Worm (Caenorhabditis elegans) whole organism, L2 larva: ENCODE measurements around the gene nlp-76.
A peak's percentile ranks its signal among the peaks of the same experiment; 100 is the strongest.

ENCODE experiments used
- C34F6.9 ChIP-seq: fragments of 150-350 bp; optimal IDR thresholded peaks from 2 replicates; lab custom pipeline; 2014; ENCODE audit warnings: missing biosample characterization, missing genetic modification characterization
- F13H6.1 ChIP-seq: sonication (generic microtip); optimal IDR thresholded peaks from 2 replicates; lab custom pipeline; 2016; ENCODE audit warnings: missing genetic modification characterization, missing compliant biosample characterization
- R02D3.7 ChIP-seq: fragments of 150-350 bp; optimal IDR thresholded peaks from 2 replicates; lab custom pipeline; 2014; ENCODE audit warnings: missing biosample characterization, missing genetic modification characterization
- Y55F3AM.14 ChIP-seq: fragments of 200-800 bp; sonication (Bioruptor generic); optimal IDR thresholded peaks from 2 replicates; lab custom pipeline; 2018; ENCODE audit warnings: mild to moderate bottlenecking, missing genetic modification characterization, missing compliant biosample characterization
- alr-1 ChIP-seq: fragments of 150-350 bp; optimal IDR thresholded peaks from 2 replicates; lab custom pipeline; 2014; ENCODE audit warnings: missing biosample characterization, missing genetic modification characterization
- ama-1 ChIP-seq: fragments of 150-350 bp; optimal IDR thresholded peaks from 2 replicates; lab custom pipeline; 2018; ENCODE audit warnings: inconsistent platforms
- ceh-16 ChIP-seq: fragments of 150-350 bp; optimal IDR thresholded peaks from 2 replicates; lab custom pipeline; 2014; ENCODE audit warnings: missing biosample characterization, missing genetic modification characterization
- crh-2 ChIP-seq: sonication (generic microtip); optimal IDR thresholded peaks from 2 replicates; lab custom pipeline; 2017; ENCODE audit warnings: missing biosample characterization, missing genetic modification characterization
- egl-27 ChIP-seq: sonication (generic microtip); optimal IDR thresholded peaks from 3 replicates; lab custom pipeline; 2017; ENCODE audit warnings: missing biosample characterization, missing genetic modification reagents, missing genetic modification characterization
- elt-1 ChIP-seq: fragments of 150-350 bp; optimal IDR thresholded peaks from 2 replicates; lab custom pipeline; 2014; ENCODE audit warnings: missing biosample characterization, missing genetic modification characterization
- elt-3 ChIP-seq: sonication (generic microtip); optimal IDR thresholded peaks from 2 replicates; lab custom pipeline; 2017; ENCODE audit warnings: missing biosample characterization, missing genetic modification characterization
- fos-1 ChIP-seq: fragments of 150-350 bp; optimal IDR thresholded peaks from 2 replicates; lab custom pipeline; 2014; ENCODE audit warnings: missing biosample characterization, missing genetic modification characterization
- lin-13 ChIP-seq: fragments of 150-350 bp; optimal IDR thresholded peaks from 2 replicates; lab custom pipeline; 2014; ENCODE audit warnings: missing biosample characterization, missing genetic modification reagents, missing genetic modification characterization
- lin-39 ChIP-seq: fragments of 150-350 bp; optimal IDR thresholded peaks from 2 replicates; lab custom pipeline; 2014; ENCODE audit warnings: missing biosample characterization, missing genetic modification reagents, missing genetic modification characterization
- lsy-2 ChIP-seq, 2 experiments: fragments of 150-350 bp in 1 of 2; sonication (generic microtip) in 1 of 2; optimal IDR thresholded peaks; 2 replicates each; lab custom pipeline; 2014 to 2017; ENCODE audit warnings: missing biosample characterization in 2 of 2, missing genetic modification characterization in 2 of 2
- mab-5 ChIP-seq: fragments of 150-350 bp; optimal IDR thresholded peaks from 2 replicates; lab custom pipeline; 2014; ENCODE audit warnings: missing biosample characterization, missing genetic modification characterization
- mdl-1 ChIP-seq, 2 experiments: fragments of 150-350 bp in 1 of 2; sonication (generic microtip) in 1 of 2; optimal IDR thresholded peaks; 2 replicates each; lab custom pipeline; 2017; ENCODE audit warnings: missing biosample characterization in 2 of 2, missing genetic modification characterization in 2 of 2
- nhr-11 ChIP-seq: fragments of 150-350 bp; optimal IDR thresholded peaks from 2 replicates; lab custom pipeline; 2014; ENCODE audit warnings: missing biosample characterization, missing genetic modification characterization
- nhr-129 ChIP-seq: fragments of 150-350 bp; optimal IDR thresholded peaks from 2 replicates; lab custom pipeline; 2014; ENCODE audit warnings: missing biosample characterization, missing genetic modification characterization
- nhr-21 ChIP-seq: fragments of 150-350 bp; optimal IDR thresholded peaks from 2 replicates; lab custom pipeline; 2014; ENCODE audit warnings: missing biosample characterization, missing genetic modification characterization
- nhr-23 ChIP-seq: fragments of 150-350 bp; optimal IDR thresholded peaks from 2 replicates; lab custom pipeline; 2014; ENCODE audit warnings: missing biosample characterization, missing genetic modification reagents, missing genetic modification characterization
- nhr-237 ChIP-seq: fragments of 150-350 bp; optimal IDR thresholded peaks from 2 replicates; lab custom pipeline; 2014; ENCODE audit warnings: missing biosample characterization, missing genetic modification characterization
- nhr-25 ChIP-seq: fragments of 150-350 bp; sonication (generic microtip); optimal IDR thresholded peaks from 3 replicates; lab custom pipeline; 2014; ENCODE audit warnings: missing biosample characterization, missing genetic modification characterization
- sem-4 ChIP-seq: fragments of 150-350 bp; optimal IDR thresholded peaks from 2 replicates; lab custom pipeline; 2014; ENCODE audit warnings: missing biosample characterization, missing genetic modification reagents, missing genetic modification characterization
- skn-1 ChIP-seq: sonication (generic microtip); optimal IDR thresholded peaks from 2 replicates; lab custom pipeline; 2017; ENCODE audit warnings: missing biosample characterization, missing genetic modification characterization
- sma-3 ChIP-seq: sonication (generic microtip); optimal IDR thresholded peaks from 2 replicates; lab custom pipeline; 2016; ENCODE audit warnings: missing genetic modification reagents, missing genetic modification characterization, missing compliant biosample characterization
- sma-9 ChIP-seq, 2 experiments: fragments of 150-350 bp in 1 of 2; sonication (generic microtip) in 1 of 2; optimal IDR thresholded peaks; 2 replicates each; lab custom pipeline; 2014 to 2016; ENCODE audit warnings: missing genetic modification characterization in 2 of 2, mild to moderate bottlenecking in 1 of 2, missing biosample characterization in 1 of 2, missing compliant biosample characterization in 1 of 2, missing genetic modification reagents in 1 of 2, moderate library complexity in 1 of 2
- unc-55 ChIP-seq: fragments of 150-350 bp; sonication (generic microtip); optimal IDR thresholded peaks from 3 replicates; lab custom pipeline; 2014; ENCODE audit warnings: missing biosample characterization, missing genetic modification reagents, missing genetic modification characterization
- unc-62 ChIP-seq: fragments of 150-350 bp; optimal IDR thresholded peaks from 2 replicates; lab custom pipeline; 2014; ENCODE audit warnings: missing biosample characterization, missing genetic modification reagents, missing genetic modification characterization
- zag-1 ChIP-seq: fragments of 150-350 bp; optimal IDR thresholded peaks from 2 replicates; lab custom pipeline; 2014; ENCODE audit warnings: missing biosample characterization, missing genetic modification characterization
- ztf-4 ChIP-seq: fragments of 150-350 bp; optimal IDR thresholded peaks from 2 replicates; lab custom pipeline; 2014; ENCODE audit warnings: missing biosample characterization, missing genetic modification characterization

nlp-76 gene

DNA sequence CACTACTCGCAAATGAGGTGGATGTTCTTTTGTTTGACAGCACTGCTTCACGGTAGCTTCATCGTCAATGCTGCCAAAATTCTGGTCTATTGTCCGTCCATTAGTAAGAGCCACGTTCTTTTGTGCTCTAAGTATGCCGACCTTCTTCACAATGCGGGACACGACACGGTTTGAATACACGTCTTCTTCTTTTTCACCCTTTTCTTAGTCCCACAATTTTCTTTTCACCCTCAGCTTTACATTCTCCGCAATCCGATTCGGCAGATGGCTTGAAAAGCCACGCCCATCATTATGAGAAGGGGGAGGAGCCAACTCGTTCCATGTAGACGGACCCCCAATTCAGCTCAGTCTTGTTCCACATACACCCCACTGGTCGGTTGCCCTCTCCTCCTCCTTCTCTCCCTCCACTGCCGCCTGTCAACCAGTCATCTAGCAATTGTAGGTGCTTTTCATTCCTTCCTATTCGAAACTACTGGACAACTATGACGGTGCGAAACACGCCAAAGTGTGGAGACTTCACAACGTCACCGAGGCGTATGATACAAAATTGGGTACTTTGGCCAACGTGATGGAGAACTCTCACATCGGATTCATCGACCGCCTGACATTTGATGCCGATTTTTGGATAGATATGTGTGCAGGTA is 28.2 kb upstream of the nlp-76 start:
- TF ChIP-seq elt-1 (tag; lab: Kevin White, UChicago) (no peak), nhr-129 (tag; lab: Kevin White, UChicago) (peak; percentile 20), ama-1 (lab: Kevin White, UChicago) (peak; percentile 83)

DNA sequence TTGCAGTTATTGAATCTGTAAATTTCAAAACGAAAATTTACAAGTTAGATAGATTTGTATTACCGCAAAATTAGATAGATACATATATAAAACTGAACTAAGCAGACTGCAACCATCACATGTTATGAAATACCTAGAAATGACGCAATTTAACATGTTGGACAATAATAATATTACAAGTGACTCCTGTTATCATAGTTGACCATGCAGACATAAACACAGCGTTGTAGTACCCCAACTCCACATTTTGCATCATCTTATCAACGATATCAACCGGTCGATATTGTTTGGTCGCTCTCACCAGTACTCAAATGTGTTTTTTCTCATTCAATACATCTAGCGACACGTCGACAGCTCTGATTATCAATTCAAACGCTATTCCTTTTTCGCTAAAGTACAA is 27.6 kb upstream of the nlp-76 start, which contains the start of gene ugt-50:
ugt-50 (plus strand) TSS at position 268 of the 400 bp plus-strand sequence.
- TF ChIP-seq zag-1 (no peak), sma-3 (GFP tag; lab: Kevin White, UChicago) (peak; percentile 29), nhr-21 (no peak), sma-9 (GFP tag; optimal IDR thresholded peaks at IDR 0.05; lab: Kevin White, UChicago) (peak; percentile 73), sma-9 (tag; optimal IDR thresholded peaks at IDR 0.05; lab: Kevin White, UChicago) (no peak), lin-39 (tag; lab: Kevin White, UChicago) (no peak), fos-1 (tag; lab: Kevin White, UChicago) (peak; percentile 39), unc-55 (GFP tag; lab: Kevin White, UChicago) (peak; percentile 14), nhr-25 (tag; lab: Kevin White, UChicago) (peak; percentile 11), mab-5 (tag; lab: Kevin White, UChicago) (no peak), nhr-129 (tag; lab: Kevin White, UChicago) (peak; percentile 99), lsy-2 (tag; optimal IDR thresholded peaks at IDR 0.05; lab: Kevin White, UChicago) (peak in 1 of 2 experiments; percentile 10), crh-2 (tag; lab: Kevin White, UChicago) (peak; percentile 65), F13H6.1 (tag; lab: Kevin White, UChicago) (peak; percentile 16)

DNA sequence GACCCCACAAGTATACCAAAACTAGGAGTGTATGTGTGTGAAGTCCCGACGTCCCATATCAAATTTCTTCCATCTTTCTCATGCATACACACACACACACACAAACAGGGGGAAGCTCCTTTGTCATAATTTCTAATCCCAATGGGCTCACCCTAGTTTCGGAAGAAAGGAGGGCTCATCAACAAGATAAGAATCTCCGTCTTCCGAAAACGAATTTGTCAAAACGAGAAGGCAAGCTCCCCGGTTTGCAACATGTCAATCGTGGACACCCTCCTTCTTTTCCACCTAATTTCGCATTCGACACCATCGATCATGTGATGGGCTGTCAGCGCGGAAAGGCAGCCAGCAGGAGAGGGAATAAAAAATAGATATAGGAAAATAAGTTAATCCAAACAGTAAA is 26.6 kb upstream of the nlp-76 start:
- TF ChIP-seq C34F6.9 (tag; lab: Kevin White, UChicago), result peak; percentile 10
- TF ChIP-seq unc-55 (GFP tag; lab: Kevin White, UChicago), result peak; percentile 57
- peak; percentile 58 for TF ChIP-seq alr-1 (tag; lab: Kevin White, UChicago)
- TF ChIP-seq mab-5 (tag; lab: Kevin White, UChicago), result peak; percentile 91
- peak; percentile 84 for TF ChIP-seq lin-39 (tag; lab: Kevin White, UChicago)
- peak; percentile 19 for TF ChIP-seq nhr-23 (tag; lab: Kevin White, UChicago)
- no peak for TF ChIP-seq ztf-4 (tag; lab: Kevin White, UChicago)
- TF ChIP-seq nhr-129 (tag; lab: Kevin White, UChicago), result peak; percentile 41
- no peak for TF ChIP-seq R02D3.7 (tag; lab: Kevin White, UChicago)
- peak; percentile 49 for TF ChIP-seq sma-9 (GFP tag; optimal IDR thresholded peaks at IDR 0.05; lab: Kevin White, UChicago)
- TF ChIP-seq sma-9 (tag; optimal IDR thresholded peaks at IDR 0.05; lab: Kevin White, UChicago), result no peak
- TF ChIP-seq zag-1, result peak; percentile 93
- peak; percentile 0 for TF ChIP-seq sem-4 (tag; lab: Kevin White, UChicago)
- TF ChIP-seq crh-2 (tag; lab: Kevin White, UChicago), result peak; percentile 50
- peak; percentile 36 for TF ChIP-seq F13H6.1 (tag; lab: Kevin White, UChicago)
- no peak for TF ChIP-seq mdl-1 (tag; optimal IDR thresholded peaks at IDR 0.05; lab: Kevin White, UChicago)
- TF ChIP-seq nhr-21, result no peak
- TF ChIP-seq lsy-2 (tag; optimal IDR thresholded peaks at IDR 0.05; lab: Kevin White, UChicago), result peak in 1 of 2 experiments; percentile 30
- TF ChIP-seq egl-27, result peak; percentile 55
- TF ChIP-seq unc-62 (GFP tag; lab: Kevin White, UChicago), result peak; percentile 91
- TF ChIP-seq Y55F3AM.14 (GFP tag; lab: Kevin White, UChicago), result peak; percentile 15
- no peak for TF ChIP-seq elt-3 (tag; lab: Kevin White, UChicago)
- peak; percentile 39 for TF ChIP-seq lin-13

DNA sequence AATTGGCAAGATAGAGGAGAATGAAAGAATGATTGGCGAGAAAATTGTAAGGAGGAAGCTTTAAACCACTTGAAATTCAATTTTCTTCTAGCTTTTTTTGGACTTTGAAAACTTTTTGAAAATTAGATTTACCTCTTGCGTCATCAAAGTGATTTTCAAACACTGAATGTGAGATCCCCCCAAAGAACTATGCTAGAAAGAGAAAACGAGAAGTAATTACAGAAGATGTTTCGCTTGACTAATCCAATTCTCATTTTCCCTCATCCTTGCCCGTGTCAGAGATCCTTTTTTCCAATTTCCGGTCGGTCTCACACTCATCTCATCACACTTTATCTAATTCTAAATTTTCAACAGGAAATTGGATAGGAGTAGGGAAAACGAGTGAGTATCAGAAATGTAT is 26.2 kb upstream of the nlp-76 start:
- TF ChIP-seq ceh-16 (tag; lab: Kevin White, UChicago) (peak; percentile 6), elt-1 (tag; lab: Kevin White, UChicago) (no peak), lsy-2 (tag; optimal IDR thresholded peaks at IDR 0.05; lab: Kevin White, UChicago) (peak in 1 of 2 experiments; percentile 4), mab-5 (tag; lab: Kevin White, UChicago) (no peak), C34F6.9 (tag; lab: Kevin White, UChicago) (peak; percentile 29), nhr-237 (tag; lab: Kevin White, UChicago) (no peak), nhr-11 (tag; lab: Kevin White, UChicago) (no peak), skn-1 (tag; lab: Kevin White, UChicago) (no peak), nhr-129 (tag; lab: Kevin White, UChicago) (no peak), sma-9 (GFP tag; optimal IDR thresholded peaks at IDR 0.05; lab: Kevin White, UChicago) (peak; percentile 63), sma-9 (tag; optimal IDR thresholded peaks at IDR 0.05; lab: Kevin White, UChicago) (no peak)
